Fruit fly (Drosophila melanogaster) whole organism, wandering third instar larva: ENCODE data around the gene CG34030.

Experiments used
- CrebA ChIP-seq: fragments of 200-800 bp; sonication (Bioruptor generic); optimal IDR thresholded peaks from 2 replicates; lab custom pipeline; 2016; ENCODE audit warnings: missing biosample characterization, mild to moderate bottlenecking, missing genetic modification characterization, borderline replicate concordance
- rgr ChIP-seq: fragments of 200-800 bp; sonication (Bioruptor generic); optimal IDR thresholded peaks from 3 replicates; lab custom pipeline; 2016; ENCODE audit warnings: missing biosample characterization, mild to moderate bottlenecking, missing genetic modification characterization

dm6 chr3L:7094548-7095072 lies 19.6 kb upstream of the CG34030 start, which contains the start of gene form3:
- no peak for TF ChIP-seq rgr (GFP tag; lab: Kevin White, UChicago)
- TF ChIP-seq CrebA (GFP tag; lab: Kevin White, UChicago) = no peak
